Fruit fly (Drosophila melanogaster) whole organism, wandering third instar larva: ENCODE results near the gene CG8773.

Source experiments
- Abd-B ChIP-seq: fragments of >200 bp; optimal IDR thresholded peaks from 2 replicates; lab custom pipeline; 2017; ENCODE audit warnings: missing biosample characterization, missing genetic modification characterization
- CG9705 ChIP-seq: fragments of 200-800 bp; sonication (Bioruptor generic); optimal IDR thresholded peaks from 2 replicates; lab custom pipeline; 2018; ENCODE audit warnings: missing biosample characterization, mild to moderate bottlenecking, missing genetic modification characterization
- CrebA ChIP-seq: fragments of 200-800 bp; sonication (Bioruptor generic); optimal IDR thresholded peaks from 2 replicates; lab custom pipeline; 2016; ENCODE audit warnings: missing biosample characterization, mild to moderate bottlenecking, missing genetic modification characterization, borderline replicate concordance
- Dfd ChIP-seq: fragments of >200 bp; optimal IDR thresholded peaks from 2 replicates; lab custom pipeline; 2017; ENCODE audit warnings: missing biosample characterization, missing genetic modification characterization
- Dif ChIP-seq: fragments of 200-275, 200-300 bp; sonication (Bioruptor generic); optimal IDR thresholded peaks from 2 replicates; lab custom pipeline; 2018; ENCODE audit warnings: missing biosample characterization, missing genetic modification characterization; ENCODE audit not compliant: partially characterized antibody
- GATAd ChIP-seq: sonication (Bioruptor generic); optimal IDR thresholded peaks from 2 replicates; lab custom pipeline; 2016; ENCODE audit warnings: missing biosample characterization, missing genetic modification characterization
- HLH106 ChIP-seq: fragments of 200-800 bp; optimal IDR thresholded peaks from 3 replicates; lab custom pipeline; 2019; ENCODE audit warnings: missing biosample characterization, mild to moderate bottlenecking, missing genetic modification characterization, moderate library complexity
- Hnf4 ChIP-seq: fragments of 200-800 bp; sonication (Bioruptor generic); optimal IDR thresholded peaks from 2 replicates; lab custom pipeline; 2016; ENCODE audit warnings: missing biosample characterization, mild to moderate bottlenecking, missing genetic modification characterization
- Hr78 ChIP-seq: fragments of >200 bp; optimal IDR thresholded peaks from 2 replicates; lab custom pipeline; 2017; ENCODE audit warnings: missing biosample characterization, missing genetic modification characterization
- Hr83 ChIP-seq: fragments of 200-300 bp; sonication (Bioruptor generic); optimal IDR thresholded peaks from 2 replicates; lab custom pipeline; 2016; ENCODE audit warnings: missing biosample characterization, mild to moderate bottlenecking, missing genetic modification characterization, moderate library complexity; ENCODE audit not compliant: poor library complexity, severe bottlenecking
- Jra ChIP-seq: sonication (Bioruptor generic); optimal IDR thresholded peaks from 2 replicates; lab custom pipeline; 2016; ENCODE audit warnings: missing biosample characterization, missing genetic modification characterization
- Myc ChIP-seq: fragments of >200 bp; optimal IDR thresholded peaks from 2 replicates; lab custom pipeline; 2017
- Rel ChIP-seq, 2 experiments: fragments of 200-800 bp; sonication (Bioruptor generic) in 1 of 2; optimal IDR thresholded peaks; 2 replicates in 1 of 2; 3 replicates in 1 of 2; lab custom pipeline; 2016 to 2019; ENCODE audit warnings: mild to moderate bottlenecking in 2 of 2, missing biosample characterization in 2 of 2, missing genetic modification characterization in 2 of 2, moderate library complexity in 1 of 2
- Sp1 ChIP-seq: fragments of 200-800 bp; sonication (Bioruptor generic); optimal IDR thresholded peaks from 3 replicates; lab custom pipeline; 2019; ENCODE audit warnings: missing biosample characterization, mild to moderate bottlenecking, missing genetic modification characterization, moderate library complexity
- br ChIP-seq: fragments of 200-800 bp; sonication (Bioruptor generic); optimal IDR thresholded peaks from 2 replicates; lab custom pipeline; 2016; ENCODE audit warnings: missing biosample characterization, missing genetic modification characterization
- dl ChIP-seq, 2 experiments: fragments of 175-275, 200-275 bp in 1 of 2; fragments of 200-275 bp in 1 of 2; sonication (Bioruptor generic); optimal IDR thresholded peaks; lab custom pipeline; 2018; ENCODE audit warnings: mild to moderate bottlenecking in 2 of 2, missing biosample characterization in 2 of 2, missing genetic modification characterization in 2 of 2, moderate library complexity in 2 of 2; ENCODE audit not compliant: partially characterized antibody in 2 of 2, insufficient read depth in 1 of 2
- dmrt93B ChIP-seq: fragments of 200-800 bp; sonication (Bioruptor generic); optimal IDR thresholded peaks from 2 replicates; lab custom pipeline; 2018; ENCODE audit warnings: missing biosample characterization, mild to moderate bottlenecking, missing genetic modification characterization
- dsf ChIP-seq: sonication (Bioruptor generic); optimal IDR thresholded peaks from 2 replicates; lab custom pipeline; 2016; ENCODE audit warnings: missing biosample characterization, missing genetic modification characterization, borderline replicate concordance
- ey ChIP-seq: fragments of 200-800 bp; sonication (Bioruptor generic); optimal IDR thresholded peaks from 2 replicates; lab custom pipeline; 2016; ENCODE audit warnings: missing biosample characterization, missing genetic modification characterization
- fru ChIP-seq: fragments of 200-800 bp; sonication (Bioruptor generic); optimal IDR thresholded peaks from 3 replicates; lab custom pipeline; 2016; ENCODE audit warnings: missing biosample characterization, mild to moderate bottlenecking, missing genetic modification characterization
- h ChIP-seq: fragments of 200-800 bp; sonication (Bioruptor generic); optimal IDR thresholded peaks from 3 replicates; lab custom pipeline; 2016; ENCODE audit warnings: missing biosample characterization, mild to moderate bottlenecking, missing genetic modification characterization
- jim ChIP-seq: fragments of 175-275, 200-325 bp; sonication (Bioruptor generic); optimal IDR thresholded peaks from 2 replicates; lab custom pipeline; 2016; ENCODE audit warnings: missing biosample characterization, mild to moderate bottlenecking, missing genetic modification characterization
- pan ChIP-seq: fragments of >200 bp; optimal IDR thresholded peaks from 2 replicates; lab custom pipeline; 2017
- psq ChIP-seq: fragments of 200-800 bp; sonication (Bioruptor generic); optimal IDR thresholded peaks from 3 replicates; lab custom pipeline; 2017; ENCODE audit warnings: missing biosample characterization, mild to moderate bottlenecking, missing genetic modification characterization, moderate library complexity
- rgr ChIP-seq: fragments of 200-800 bp; sonication (Bioruptor generic); optimal IDR thresholded peaks from 3 replicates; lab custom pipeline; 2016; ENCODE audit warnings: missing biosample characterization, mild to moderate bottlenecking, missing genetic modification characterization
- sv ChIP-seq: fragments of 200-800 bp; sonication (Bioruptor generic); optimal IDR thresholded peaks from 3 replicates; lab custom pipeline; 2016; ENCODE audit warnings: missing biosample characterization, missing genetic modification characterization
- usp ChIP-seq: fragments of >200 bp; optimal IDR thresholded peaks from 2 replicates; lab custom pipeline; 2017; ENCODE audit warnings: missing biosample characterization, missing genetic modification characterization

The CG8773 gene

DNA sequence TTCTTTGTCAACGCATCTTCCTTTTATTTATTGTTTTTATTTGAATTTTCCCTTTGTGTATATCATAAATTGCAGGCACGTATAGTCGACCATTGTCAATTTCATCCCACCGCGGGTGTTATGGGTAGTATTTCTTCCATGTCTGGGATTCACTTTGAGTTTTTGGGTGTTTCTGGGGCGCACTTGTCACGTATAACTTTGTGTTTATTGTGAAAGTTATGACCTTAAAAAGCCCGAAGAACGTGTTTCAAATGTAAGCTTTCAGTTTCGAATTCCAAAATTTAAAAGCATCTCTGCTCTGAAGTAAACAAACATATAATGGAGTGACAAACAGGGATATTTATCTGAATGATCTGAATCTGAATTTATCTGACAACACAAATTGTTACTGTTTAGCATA, 12.0 kb downstream of the CG8773 start:
- TF ChIP-seq Dfd (no peak), Hr83 (no peak), Hr78 (GFP tag; lab: Kevin White, UChicago) (no peak), Abd-B (GFP tag; lab: Kevin White, UChicago) (no peak), Rel (GFP tag; optimal IDR thresholded peaks at IDR 0.05; lab: Kevin White, UChicago) (no peak), Rel (tag; optimal IDR thresholded peaks at IDR 0.05; lab: Kevin White, UChicago) (peak; percentile 58), jim (GFP tag; lab: Kevin White, UChicago) (no peak)
- TF ChIP-seq, all 38 proteins: peak for 1

DNA sequence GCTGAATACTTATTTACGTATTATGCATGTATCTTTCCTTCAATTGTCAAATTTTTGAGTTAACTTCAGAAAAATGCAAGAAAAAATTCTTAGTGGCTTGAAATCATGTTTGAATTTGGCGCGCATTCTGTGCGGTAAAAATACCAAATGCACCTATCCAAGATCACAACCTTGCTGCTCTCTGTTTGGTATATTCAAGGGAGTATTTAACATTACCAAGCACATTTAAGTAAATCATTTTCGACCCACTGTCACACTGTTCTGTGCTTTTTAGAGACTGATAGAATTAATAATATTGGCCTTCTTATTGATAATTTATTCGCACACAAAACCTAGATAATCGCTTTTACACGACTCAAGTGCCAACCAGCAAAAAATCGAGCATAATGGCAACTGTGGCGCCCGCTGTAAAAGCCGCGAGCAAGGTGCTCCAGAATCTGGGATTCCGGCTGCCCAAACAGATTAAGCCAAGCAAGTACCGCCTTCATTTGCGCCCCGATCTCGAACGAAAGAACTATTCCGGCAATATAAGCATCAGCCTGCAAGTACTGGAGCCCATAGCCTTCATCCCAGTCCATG, 14.7 kb downstream of the CG8773 start:
- no peak for TF ChIP-seq Rel (GFP tag; optimal IDR thresholded peaks at IDR 0.05; lab: Kevin White, UChicago)
- peak; percentile 46 for TF ChIP-seq Rel (tag; optimal IDR thresholded peaks at IDR 0.05; lab: Kevin White, UChicago)
- peak; percentile 30 for TF ChIP-seq Hnf4 (GFP tag; lab: Kevin White, UChicago)
- TF ChIP-seq Jra (GFP tag; lab: Kevin White, UChicago) = no peak

DNA sequence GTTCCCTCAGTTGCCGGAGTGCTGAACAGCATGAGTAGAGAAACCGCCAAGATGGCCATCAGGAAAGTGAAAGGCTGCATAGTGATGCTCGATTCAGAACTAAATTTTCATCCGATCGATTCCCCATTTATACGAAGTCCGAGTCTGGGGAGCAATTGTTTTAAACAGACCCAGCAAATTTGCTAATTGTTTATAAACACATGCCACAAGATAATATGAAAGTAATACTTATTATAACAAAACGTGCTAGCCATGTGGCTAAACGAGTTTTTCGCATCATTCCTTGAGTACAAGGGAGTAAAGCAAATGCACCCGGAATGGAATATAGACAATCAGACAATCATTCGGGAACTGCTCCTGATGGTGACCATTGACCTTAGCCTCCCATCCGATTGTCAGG, 18.5 kb downstream of the CG8773 start, which contains the start of gene CG44142:
Gene CG44142 (minus strand): TSS at position 101 of the 400 bp plus-strand sequence.
- TF ChIP-seq CrebA (GFP tag; lab: Kevin White, UChicago) (no peak), pan (lab: Kevin White, UChicago) (no peak), usp (no peak), Hnf4 (GFP tag; lab: Kevin White, UChicago) (no peak), Sp1 (no peak), GATAd (GFP tag; lab: Kevin White, UChicago) (no peak), psq (GFP tag; lab: Kevin White, UChicago) (no peak), br (GFP tag; lab: Kevin White, UChicago) (no peak), dmrt93B (GFP tag; lab: Kevin White, UChicago) (no peak), CG9705 (no peak), Dif (GFP tag; lab: Kevin White, UChicago) (no peak), Hr83 (no peak)

DNA sequence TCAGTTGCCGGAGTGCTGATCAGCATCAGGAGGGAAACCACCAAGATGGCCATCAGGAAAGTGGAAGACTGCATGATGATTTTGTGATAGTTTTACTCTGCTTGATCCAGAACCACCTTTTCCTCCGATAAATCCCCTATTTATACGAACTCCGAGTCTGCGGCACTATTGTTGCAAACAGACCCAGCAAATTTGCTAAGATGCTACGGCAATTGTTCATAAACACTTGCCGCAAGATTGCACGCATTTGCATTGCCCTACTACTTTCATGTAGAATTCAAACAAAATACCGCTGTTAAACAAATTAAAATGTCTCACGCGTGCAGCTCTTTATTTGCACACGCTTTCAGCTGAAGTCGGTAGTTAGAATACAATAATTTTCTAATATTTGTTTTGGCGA, 24.6 kb downstream of the CG8773 start, which contains the start of gene CG45080:
Gene CG45080 (minus strand): TSS at position 101 of the 400 bp plus-strand sequence.
- TF ChIP-seq fru (GFP tag; lab: Kevin White, UChicago) (no peak), Abd-B (GFP tag; lab: Kevin White, UChicago) (no peak), Myc (lab: Kevin White, UChicago) (no peak), Rel (GFP tag; optimal IDR thresholded peaks at IDR 0.05; lab: Kevin White, UChicago) (no peak), Rel (tag; optimal IDR thresholded peaks at IDR 0.05; lab: Kevin White, UChicago) (no peak), Hr78 (GFP tag; lab: Kevin White, UChicago) (no peak)

DNA sequence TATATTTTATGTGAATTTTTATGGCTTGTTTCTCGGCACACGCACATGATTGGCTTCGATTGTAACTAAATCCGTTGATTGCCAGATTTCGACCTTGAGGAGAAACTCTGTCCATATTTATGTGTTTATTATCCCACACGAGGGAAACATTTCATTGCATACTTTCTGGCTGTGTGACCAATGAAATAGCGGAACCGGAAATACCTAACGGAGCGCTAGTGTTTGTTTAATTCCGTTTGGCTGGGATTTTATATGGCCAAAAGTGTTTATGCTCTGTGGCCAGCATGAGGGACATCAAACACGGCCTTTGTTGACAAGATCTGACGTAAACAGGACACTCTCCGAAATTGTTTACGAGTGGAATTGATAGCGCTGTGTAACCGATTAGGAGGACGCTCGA, 25.3 kb downstream of the CG8773 start:
- TF ChIP-seq Rel (GFP tag; optimal IDR thresholded peaks at IDR 0.05; lab: Kevin White, UChicago) (no peak), Rel (tag; optimal IDR thresholded peaks at IDR 0.05; lab: Kevin White, UChicago) (no peak), dsf (no peak), rgr (GFP tag; lab: Kevin White, UChicago) (peak; percentile 35), fru (GFP tag; lab: Kevin White, UChicago) (no peak), dl (GFP tag; optimal IDR thresholded peaks at IDR 0.05; lab: Kevin White, UChicago; ENCODE audit: insufficient read depth in 1 of 2, partially characterized antibody in 2 of 2) (no peak), sv (GFP tag; lab: Kevin White, UChicago) (no peak), HLH106 (tag; lab: Kevin White, UChicago) (no peak), GATAd (GFP tag; lab: Kevin White, UChicago) (no peak)
- TF ChIP-seq, all 38 proteins: peak for 1

DNA sequence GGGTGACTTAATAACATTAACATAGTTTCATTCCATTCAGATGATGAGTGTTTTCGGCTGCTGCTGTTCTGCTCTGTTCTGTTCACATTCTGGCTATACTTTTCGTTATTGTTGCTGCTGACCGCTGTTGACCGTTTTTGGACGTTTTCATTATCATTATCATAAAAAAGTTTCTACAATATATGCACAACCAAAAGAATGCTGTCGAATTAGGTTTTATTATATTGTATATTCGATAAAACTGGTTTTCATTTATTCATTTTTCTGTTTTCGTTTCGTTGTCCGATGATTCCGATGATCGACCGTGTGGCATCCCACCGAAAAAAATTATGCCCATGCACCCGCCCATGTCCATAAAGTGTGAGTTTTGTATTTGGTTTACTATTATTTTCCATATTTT, 38.5 kb downstream of the CG8773 start:
- TF ChIP-seq sv (GFP tag; lab: Kevin White, UChicago) = no peak
- TF ChIP-seq usp = no peak
- no peak for TF ChIP-seq psq (GFP tag; lab: Kevin White, UChicago)
- no peak for TF ChIP-seq Dfd
- TF ChIP-seq Hr83 = no peak
- TF ChIP-seq jim (GFP tag; lab: Kevin White, UChicago) = no peak
- no peak for TF ChIP-seq HLH106 (tag; lab: Kevin White, UChicago)
- TF ChIP-seq Hnf4 (GFP tag; lab: Kevin White, UChicago) = no peak
- TF ChIP-seq h (GFP tag; lab: Kevin White, UChicago) = no peak
- no peak for TF ChIP-seq rgr (GFP tag; lab: Kevin White, UChicago)
- TF ChIP-seq ey = no peak
- TF ChIP-seq Jra (GFP tag; lab: Kevin White, UChicago) = no peak
- TF ChIP-seq, all 38 proteins: peak for 0
